Fruit fly (Drosophila melanogaster) whole organism, wandering third instar larva: Measurements from ENCODE around the gene dlt.
A peak's percentile ranks its signal among the peaks of the same experiment; 100 is the strongest.

Experiments
- CrebA ChIP-seq: fragments of 200-800 bp; sonication (Bioruptor generic); optimal IDR thresholded peaks from 2 replicates; lab custom pipeline; 2016; ENCODE audit warnings: missing biosample characterization, mild to moderate bottlenecking, missing genetic modification characterization, borderline replicate concordance
- HLH106 ChIP-seq: fragments of 200-800 bp; optimal IDR thresholded peaks from 3 replicates; lab custom pipeline; 2019; ENCODE audit warnings: missing biosample characterization, mild to moderate bottlenecking, missing genetic modification characterization, moderate library complexity
- Hr78 ChIP-seq: fragments of >200 bp; optimal IDR thresholded peaks from 2 replicates; lab custom pipeline; 2017; ENCODE audit warnings: missing biosample characterization, missing genetic modification characterization
- Hr83 ChIP-seq: fragments of 200-300 bp; sonication (Bioruptor generic); optimal IDR thresholded peaks from 2 replicates; lab custom pipeline; 2016; ENCODE audit warnings: missing biosample characterization, mild to moderate bottlenecking, missing genetic modification characterization, moderate library complexity; ENCODE audit not compliant: poor library complexity, severe bottlenecking
- Myc ChIP-seq: fragments of >200 bp; optimal IDR thresholded peaks from 2 replicates; lab custom pipeline; 2017
- N ChIP-seq: fragments of >200 bp; optimal IDR thresholded peaks from 2 replicates; lab custom pipeline; 2018; ENCODE audit warnings: missing biosample characterization, missing external identifiers, missing genetic modification characterization
- Sp1 ChIP-seq: fragments of 200-800 bp; sonication (Bioruptor generic); optimal IDR thresholded peaks from 3 replicates; lab custom pipeline; 2019; ENCODE audit warnings: missing biosample characterization, mild to moderate bottlenecking, missing genetic modification characterization, moderate library complexity
- Vsx2 ChIP-seq: fragments of 200-300, 225-300 bp; sonication (Bioruptor generic); optimal IDR thresholded peaks from 2 replicates; lab custom pipeline; 2018; ENCODE audit warnings: missing biosample characterization, missing genetic modification characterization; ENCODE audit not compliant: partially characterized antibody
- brk ChIP-seq: fragments of 200-800 bp; sonication (Bioruptor generic); optimal IDR thresholded peaks from 2 replicates; lab custom pipeline; 2016; ENCODE audit warnings: missing biosample characterization, mild to moderate bottlenecking, missing genetic modification characterization
- dl ChIP-seq, 2 experiments: fragments of 175-275, 200-275 bp in 1 of 2; fragments of 200-275 bp in 1 of 2; sonication (Bioruptor generic); optimal IDR thresholded peaks; lab custom pipeline; 2018; ENCODE audit warnings: mild to moderate bottlenecking in 2 of 2, missing biosample characterization in 2 of 2, missing genetic modification characterization in 2 of 2, moderate library complexity in 2 of 2; ENCODE audit not compliant: partially characterized antibody in 2 of 2, insufficient read depth in 1 of 2
- h ChIP-seq: fragments of 200-800 bp; sonication (Bioruptor generic); optimal IDR thresholded peaks from 3 replicates; lab custom pipeline; 2016; ENCODE audit warnings: missing biosample characterization, mild to moderate bottlenecking, missing genetic modification characterization
- usp ChIP-seq: fragments of >200 bp; optimal IDR thresholded peaks from 2 replicates; lab custom pipeline; 2017; ENCODE audit warnings: missing biosample characterization, missing genetic modification characterization

dlt gene

DNA sequence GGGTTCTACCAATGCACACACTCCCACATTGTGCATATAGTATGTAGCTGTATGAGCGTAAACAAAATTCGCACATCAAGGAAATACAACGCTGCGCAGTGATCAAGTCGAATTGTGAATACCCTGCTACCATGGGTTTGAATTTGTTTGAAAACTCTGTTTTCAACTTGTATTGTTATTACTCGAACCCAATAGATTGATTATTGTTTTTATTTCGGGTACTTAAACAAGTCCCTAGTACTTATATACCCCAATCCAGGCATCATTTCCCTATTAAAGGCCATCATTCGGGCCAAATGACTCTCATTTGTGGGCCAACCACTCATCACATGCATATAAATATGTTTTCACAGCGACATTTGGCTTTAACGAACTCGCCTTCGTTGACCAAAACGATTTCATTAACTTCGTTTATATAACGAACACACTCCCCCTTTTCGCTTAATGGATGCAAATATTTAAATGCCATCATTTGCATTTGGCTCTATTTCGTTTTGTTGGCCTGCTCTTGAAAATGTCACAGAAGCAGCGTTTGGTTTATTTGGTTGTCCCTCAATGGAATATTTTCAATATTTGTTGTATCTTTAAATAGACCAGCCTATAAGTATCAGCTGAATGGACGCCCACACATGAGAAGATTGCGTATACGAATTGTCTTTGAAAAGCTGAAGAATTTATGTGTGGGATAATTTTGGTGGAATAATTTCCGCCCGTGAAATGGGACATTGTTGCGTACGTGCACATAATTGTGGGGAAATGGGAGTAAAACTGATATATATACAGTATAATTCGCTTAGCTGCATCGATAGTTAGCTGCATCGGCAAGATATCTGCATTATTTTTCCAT lies 54.8 kb downstream of the dlt start (continued):
- TF ChIP-seq CrebA (GFP tag; lab: Kevin White, UChicago): no peak
- TF ChIP-seq Vsx2 (GFP tag; lab: Kevin White, UChicago): no peak
- TF ChIP-seq Sp1: peak; percentile 43
- TF ChIP-seq usp (GFP tag; lab: Kevin White, UChicago): no peak
- TF ChIP-seq Hr83: no peak
- TF ChIP-seq dl (GFP tag; optimal IDR thresholded peaks at IDR 0.05; lab: Kevin White, UChicago; ENCODE audit: insufficient read depth in 1 of 2, partially characterized antibody in 2 of 2): no peak
- no peak for TF ChIP-seq brk (GFP tag; lab: Kevin White, UChicago)
- peak; percentile 82 for TF ChIP-seq h (GFP tag; lab: Kevin White, UChicago)
- TF ChIP-seq Myc (lab: Kevin White, UChicago): no peak
- peak; percentile 69 for TF ChIP-seq HLH106 (tag; lab: Kevin White, UChicago)
- no peak for TF ChIP-seq N (GFP tag; lab: Kevin White, UChicago)
- TF ChIP-seq Hr78: no peak
